Worm (Caenorhabditis elegans) whole organism, young adult: ENCODE results near the gene heh-1.

Experiments used
- B0035.1 ChIP-seq: sonication (generic microtip); optimal IDR thresholded peaks from 2 replicates; lab custom pipeline; 2016; ENCODE audit warnings: missing genetic modification characterization, mild to moderate bottlenecking, missing compliant biosample characterization, missing genotype, missing genetic modification reagents
- F22D6.2 ChIP-seq: sonication (generic microtip); optimal IDR thresholded peaks from 2 replicates; lab custom pipeline; 2016; ENCODE audit warnings: mild to moderate bottlenecking, missing genetic modification characterization, missing compliant biosample characterization
- F23B12.7 ChIP-seq: sonication (generic microtip); optimal IDR thresholded peaks from 2 replicates; lab custom pipeline; 2017; ENCODE audit warnings: missing genetic modification characterization, mild to moderate bottlenecking, missing compliant biosample characterization, antibody characterized with exemption, moderate library complexity; ENCODE audit not compliant: insufficient read depth
- F49E8.2 ChIP-seq: sonication (generic microtip); optimal IDR thresholded peaks from 3 replicates; lab custom pipeline; 2017; ENCODE audit warnings: missing genetic modification characterization, mild to moderate bottlenecking, missing compliant biosample characterization, antibody characterized with exemption, moderate library complexity; ENCODE audit not compliant: insufficient read depth
- F52B5.7 ChIP-seq: sonication (generic microtip); optimal IDR thresholded peaks from 2 replicates; lab custom pipeline; 2016; ENCODE audit warnings: mild to moderate bottlenecking, missing genetic modification characterization, missing compliant biosample characterization
- F57A8.1 ChIP-seq: fragments of 200-800 bp; sonication (Bioruptor generic); optimal IDR thresholded peaks from 2 replicates; lab custom pipeline; 2018; ENCODE audit warnings: mild to moderate bottlenecking, missing genetic modification characterization, moderate library complexity, missing compliant biosample characterization
- Y79H2A.3 ChIP-seq: fragments of 200-800 bp; sonication (Bioruptor generic); conservative IDR thresholded peaks from 2 replicates; pipeline ENCODE4 v1.3.6; 2022; ENCODE audit warnings: missing genetic modification reagents, missing genetic modification characterization, missing compliant biosample characterization
- atf-7 ChIP-seq: sonication (generic microtip); optimal IDR thresholded peaks from 2 replicates; lab custom pipeline; 2017; ENCODE audit warnings: mild to moderate bottlenecking, missing genetic modification characterization, missing compliant biosample characterization
- athp-1 ChIP-seq: sonication (generic microtip); optimal IDR thresholded peaks from 2 replicates; lab custom pipeline; 2017; ENCODE audit warnings: mild to moderate bottlenecking, missing genetic modification characterization, missing compliant biosample characterization
- attf-3 ChIP-seq: fragments of 200-800 bp; sonication (Bioruptor generic); conservative IDR thresholded peaks from 2 replicates; pipeline ENCODE4 v1.3.6; 2022; ENCODE audit warnings: missing genetic modification reagents, missing genetic modification characterization, missing compliant biosample characterization
- attf-5 ChIP-seq: fragments of 200-800 bp; sonication (Bioruptor generic); optimal IDR thresholded peaks from 2 replicates; lab custom pipeline; 2018; ENCODE audit warnings: mild to moderate bottlenecking, missing genetic modification characterization, missing compliant biosample characterization
- bed-1 ChIP-seq: fragments of 200-800 bp; sonication (Bioruptor generic); IDR thresholded peaks from 2 replicates; pipeline ENCODE4 v1.3.6; 2022; ENCODE audit warnings: missing genetic modification reagents, missing genetic modification characterization, missing compliant biosample characterization
- bed-2 ChIP-seq: fragments of 200-800 bp; sonication (Bioruptor generic); IDR thresholded peaks from 2 replicates; pipeline ENCODE4 v1.3.6; 2022; ENCODE audit warnings: missing genetic modification reagents, missing genetic modification characterization, missing compliant biosample characterization
- ceh-27 ChIP-seq: fragments of 200-800 bp; sonication (Bioruptor generic); optimal IDR thresholded peaks from 2 replicates; lab custom pipeline; 2018; ENCODE audit warnings: mild to moderate bottlenecking, missing genetic modification characterization, moderate library complexity, missing compliant biosample characterization
- ceh-40 ChIP-seq: fragments of 200-800 bp; sonication (Bioruptor generic); IDR thresholded peaks from 2 replicates; pipeline ENCODE4 v1.3.6; 2022; ENCODE audit warnings: missing genetic modification characterization, missing compliant biosample characterization
- ceh-91 ChIP-seq: fragments of 200-800 bp; sonication (Bioruptor generic); IDR thresholded peaks from 2 replicates; pipeline ENCODE4 v1.3.6; 2022; ENCODE audit warnings: missing genetic modification reagents, missing genetic modification characterization, missing compliant biosample characterization
- die-1 ChIP-seq: sonication (generic microtip); optimal IDR thresholded peaks from 2 replicates; lab custom pipeline; 2016; ENCODE audit warnings: missing genotype, mild to moderate bottlenecking, missing genetic modification characterization, missing compliant biosample characterization
- dox-1 ChIP-seq: fragments of 200-800 bp; sonication (Bioruptor generic); IDR thresholded peaks from 2 replicates; pipeline ENCODE4 v1.3.6; 2022; ENCODE audit warnings: missing genetic modification reagents, missing genetic modification characterization, missing compliant biosample characterization
- dpff-1 ChIP-seq: sonication (generic microtip); optimal IDR thresholded peaks from 2 replicates; lab custom pipeline; 2017; ENCODE audit warnings: mild to moderate bottlenecking, missing genetic modification characterization, missing compliant biosample characterization
- egl-18 ChIP-seq: fragments of 200-800 bp; sonication (Bioruptor generic); IDR thresholded peaks from 2 replicates; pipeline ENCODE4 v1.3.6; 2022; ENCODE audit warnings: missing genetic modification reagents, missing genetic modification characterization, missing compliant biosample characterization
- ekl-4 ChIP-seq: fragments of 200-800 bp; sonication (Bioruptor generic); IDR thresholded peaks from 2 replicates; pipeline ENCODE4 v1.3.6; 2022; ENCODE audit warnings: missing genetic modification reagents, missing genetic modification characterization, missing compliant biosample characterization
- let-607 ChIP-seq, 2 experiments: fragments of 200-800 bp in 1 of 2; sonication (Bioruptor generic) in 1 of 2; sonication (generic microtip) in 1 of 2; optimal IDR thresholded peaks; 2 replicates each; lab custom pipeline; 2016 to 2018; ENCODE audit warnings: mild to moderate bottlenecking in 2 of 2, missing compliant biosample characterization in 2 of 2, missing genetic modification characterization in 2 of 2, moderate library complexity in 2 of 2, missing genotype in 1 of 2
- lir-1 ChIP-seq: fragments of 200-800 bp; sonication (Bioruptor generic); conservative IDR thresholded peaks from 2 replicates; pipeline ENCODE4 v1.3.6; 2022; ENCODE audit warnings: missing genetic modification reagents, missing genetic modification characterization, missing compliant biosample characterization
- madf-10 ChIP-seq: sonication (generic microtip); optimal IDR thresholded peaks from 2 replicates; lab custom pipeline; 2016; ENCODE audit warnings: mild to moderate bottlenecking, missing genetic modification characterization, missing compliant biosample characterization
- madf-6 ChIP-seq: fragments of 200-800 bp; sonication (Bioruptor generic); IDR thresholded peaks from 2 replicates; pipeline ENCODE4 v1.3.6; 2022; ENCODE audit warnings: missing genetic modification reagents, missing genetic modification characterization, missing compliant biosample characterization
- mxl-1 ChIP-seq: sonication (generic microtip); optimal IDR thresholded peaks from 2 replicates; lab custom pipeline; 2016; ENCODE audit warnings: missing genetic modification characterization, missing compliant biosample characterization
- nhr-120 ChIP-seq: fragments of 200-800 bp; sonication (Bioruptor generic); IDR thresholded peaks from 2 replicates; pipeline ENCODE4 v1.3.6; 2022; ENCODE audit warnings: missing genetic modification characterization, missing compliant biosample characterization
- nhr-179 ChIP-seq: sonication (generic microtip); optimal IDR thresholded peaks from 2 replicates; lab custom pipeline; 2016; ENCODE audit warnings: mild to moderate bottlenecking, missing genetic modification characterization, missing compliant biosample characterization
- pbrm-1 ChIP-seq: fragments of 200-800 bp; sonication (Bioruptor generic); IDR thresholded peaks from 2 replicates; pipeline ENCODE4 v1.3.6; 2022; ENCODE audit warnings: missing genetic modification reagents, missing genetic modification characterization, missing compliant biosample characterization
- pha-4 ChIP-seq: fragments of 150-350 bp; sonication (generic microtip); optimal IDR thresholded peaks from 2 replicates; lab custom pipeline; 2014; ENCODE audit warnings: missing biosample characterization, missing genetic modification reagents, missing genetic modification characterization
- rpc-1 ChIP-seq, 2 experiments: fragments of 150-350 bp in 1 of 2; sonication (generic microtip) in 1 of 2; optimal IDR thresholded peaks; 2 replicates each; lab custom pipeline; 2014 to 2018; ENCODE audit warnings: missing biosample characterization in 1 of 2, missing genetic modification characterization in 1 of 2, missing genetic modification reagents in 1 of 2, missing genotype in 1 of 2
- snpc-1.1 ChIP-seq: sonication (generic microtip); optimal IDR thresholded peaks from 2 replicates; lab custom pipeline; 2017; ENCODE audit warnings: missing genetic modification characterization, mild to moderate bottlenecking, missing compliant biosample characterization, antibody characterized with exemption, moderate library complexity, missing genotype, missing genetic modification reagents; ENCODE audit not compliant: insufficient read depth
- snpc-1.3 ChIP-seq: sonication (generic microtip); optimal IDR thresholded peaks from 2 replicates; lab custom pipeline; 2017; ENCODE audit warnings: missing genetic modification characterization, mild to moderate bottlenecking, missing compliant biosample characterization, antibody characterized with exemption, moderate library complexity, missing genotype, missing genetic modification reagents; ENCODE audit not compliant: insufficient read depth
- somi-1 ChIP-seq: fragments of 200-800 bp; sonication (Bioruptor generic); optimal IDR thresholded peaks from 2 replicates; lab custom pipeline; 2018; ENCODE audit warnings: mild to moderate bottlenecking, missing genetic modification characterization, missing compliant biosample characterization
- tbx-9 ChIP-seq: sonication (generic microtip); optimal IDR thresholded peaks from 2 replicates; lab custom pipeline; 2016; ENCODE audit warnings: borderline replicate concordance, missing genetic modification characterization, inconsistent platforms, missing compliant biosample characterization
- ztf-26 ChIP-seq: sonication (generic microtip); optimal IDR thresholded peaks from 2 replicates; lab custom pipeline; 2017; ENCODE audit warnings: missing genetic modification characterization, missing compliant biosample characterization
- ztf-6 ChIP-seq: fragments of 200-800 bp; sonication (Bioruptor generic); IDR thresholded peaks from 2 replicates; pipeline ENCODE4 v1.3.6; 2022; ENCODE audit warnings: missing genetic modification reagents, missing genetic modification characterization, missing compliant biosample characterization

heh-1 gene

ce11 chrIII:3160490-3160889 is 38.8 kb downstream of the heh-1 start:
- TF ChIP-seq ceh-27 (GFP tag; lab: Kevin White, UChicago) (no peak), nhr-120 (GFP tag; lab: Robert Waterston, UW) (no peak), B0035.1 (tag; lab: Kevin White, UChicago) (no peak), ceh-40 (GFP tag; lab: Robert Waterston, UW) (no peak), bed-2 (GFP tag; lab: Robert Waterston, UW) (no peak), F23B12.7 (tag; lab: Kevin White, UChicago) (no peak), bed-1 (GFP tag; lab: Robert Waterston, UW) (no peak)

- TF ChIP-seq ekl-4 (no peak), snpc-1.3 (tag; lab: Kevin White, UChicago) (no peak), tbx-9 (tag; lab: Kevin White, UChicago) (no peak), F57A8.1 (no peak), ceh-27 (GFP tag; lab: Kevin White, UChicago) (no peak), die-1 (tag; lab: Kevin White, UChicago) (no peak), atf-7 (tag; lab: Kevin White, UChicago) (no peak), Y79H2A.3 (GFP tag; lab: Robert Waterston, UW) (no peak), pbrm-1 (GFP tag; lab: Robert Waterston, UW) (no peak), madf-10 (tag; lab: Kevin White, UChicago) (no peak), attf-3 (no peak), ceh-91 (GFP tag; lab: Robert Waterston, UW) (no peak), mxl-1 (tag; lab: Kevin White, UChicago) (no peak), egl-18 (GFP tag; lab: Robert Waterston, UW) (no peak), pha-4 (tag; lab: Kevin White, UChicago) (no peak), snpc-1.1 (tag; lab: Kevin White, UChicago) (no peak), athp-1 (tag; lab: Kevin White, UChicago) (no peak), F22D6.2 (no peak), attf-5 (GFP tag; lab: Kevin White, UChicago) (no peak), F52B5.7 (tag; lab: Kevin White, UChicago) (no peak)
Measured at ce11 chrIII:3154968-3155367, 44.3 kb downstream of the heh-1 start, which contains the start of gene C44B11.1. TSS of gene C44B11.1 (plus strand) at chrIII:3155268.

ce11 chrIII:3152848-3153247 is 46.5 kb downstream of the heh-1 start, which contains the start of gene C44B11.6:
TSS of gene C44B11.6 (plus strand) at chrIII:3153148.
- TF ChIP-seq madf-6 (GFP tag; lab: Robert Waterston, UW) (no peak), tbx-9 (tag; lab: Kevin White, UChicago) (no peak), lir-1 (GFP tag; lab: Robert Waterston, UW) (no peak), ceh-91 (GFP tag; lab: Robert Waterston, UW) (no peak), madf-10 (tag; lab: Kevin White, UChicago) (no peak), pha-4 (tag; lab: Kevin White, UChicago) (no peak), pbrm-1 (GFP tag; lab: Robert Waterston, UW) (no peak), nhr-179 (tag; lab: Kevin White, UChicago) (no peak), F49E8.2 (tag; lab: Kevin White, UChicago) (no peak), let-607 (tag; optimal IDR thresholded peaks at IDR 0.05; lab: Kevin White, UChicago) (no peak), atf-7 (tag; lab: Kevin White, UChicago) (no peak), dox-1 (GFP tag; lab: Robert Waterston, UW) (no peak), ztf-6 (GFP tag; lab: Robert Waterston, UW) (no peak), F57A8.1 (no peak), rpc-1 (optimal IDR thresholded peaks at IDR 0.05; lab: Kevin White, UChicago) (no peak), rpc-1 (tag; optimal IDR thresholded peaks at IDR 0.05; lab: Kevin White, UChicago) (no peak), dpff-1 (tag; lab: Kevin White, UChicago) (no peak), somi-1 (GFP tag; lab: Kevin White, UChicago) (no peak), ztf-26 (no peak)
